Fruit fly (Drosophila melanogaster) whole organism, embryonic: ENCODE measurements around the gene CG32161.

Experiments
- Abd-B ChIP-seq: fragments of 200-800 bp; sonication (Bioruptor generic); optimal IDR thresholded peaks from 2 replicates; lab custom pipeline; 2018; ENCODE audit warnings: missing biosample characterization, mild to moderate bottlenecking, missing genetic modification characterization, moderate library complexity
- Atf6 ChIP-seq: fragments of 200-800 bp; sonication (Bioruptor generic); IDR thresholded peaks from 2 replicates; pipeline ENCODE4 v1.3.6; 2022; ENCODE audit warnings: missing biosample characterization, missing genetic modification characterization
- Bdp1 ChIP-seq: fragments of 200-800 bp; sonication (Bioruptor generic); optimal IDR thresholded peaks from 3 replicates; lab custom pipeline; 2016; ENCODE audit warnings: missing biosample characterization, missing genetic modification characterization
- CG10147 ChIP-seq: fragments of 200-800 bp; sonication (Bioruptor generic); optimal IDR thresholded peaks from 2 replicates; lab custom pipeline; 2019; ENCODE audit warnings: missing biosample characterization, mild to moderate bottlenecking, missing genetic modification characterization, moderate library complexity
- CG10654 ChIP-seq: fragments of 200-800 bp; sonication (Bioruptor generic); optimal IDR thresholded peaks from 2 replicates; lab custom pipeline; 2016; ENCODE audit warnings: missing biosample characterization, missing genetic modification characterization
- CG10979 ChIP-seq: fragments of 200-800 bp; sonication (Bioruptor generic); optimal IDR thresholded peaks from 2 replicates; lab custom pipeline; 2018; ENCODE audit warnings: missing biosample characterization, mild to moderate bottlenecking, missing genetic modification characterization, moderate library complexity
- CG11247 ChIP-seq: fragments of 200-800 bp; sonication (Bioruptor generic); IDR thresholded peaks from 2 replicates; pipeline ENCODE4 v1.3.6; 2022; ENCODE audit warnings: missing biosample characterization, missing genetic modification characterization
- CG11504 ChIP-seq: fragments of 200-800 bp; sonication (Bioruptor generic); optimal IDR thresholded peaks from 3 replicates; lab custom pipeline; 2019; ENCODE audit warnings: missing biosample characterization, mild to moderate bottlenecking, missing genetic modification characterization, moderate library complexity
- CG17359 ChIP-seq: fragments of 200-800 bp; sonication (Bioruptor generic); optimal IDR thresholded peaks from 3 replicates; lab custom pipeline; 2018; ENCODE audit warnings: missing biosample characterization, mild to moderate bottlenecking, missing genetic modification characterization, moderate library complexity
- CG17361 ChIP-seq: fragments of 200-800 bp; sonication (Bioruptor generic); IDR thresholded peaks from 3 replicates; pipeline ENCODE4 v1.3.6; 2022; ENCODE audit warnings: missing biosample characterization, missing genetic modification characterization
- CG2712 ChIP-seq: fragments of 200-800 bp; optimal IDR thresholded peaks from 3 replicates; lab custom pipeline; 2019; ENCODE audit warnings: missing biosample characterization, mild to moderate bottlenecking, missing genetic modification characterization, moderate library complexity
- CG32532 ChIP-seq: fragments of 200-800 bp; sonication (Bioruptor generic); IDR thresholded peaks from 2 replicates; pipeline ENCODE4 v1.3.6; 2022; ENCODE audit warnings: missing biosample characterization, missing genetic modification characterization
- CG3726 ChIP-seq: fragments of 200-800 bp; sonication (Bioruptor generic); IDR thresholded peaks from 3 replicates; pipeline ENCODE4, ENCODE4 v1.3.6; 2022; ENCODE audit warnings: missing biosample characterization, missing genetic modification characterization
- CG6654 ChIP-seq: fragments of 200-800 bp; sonication (Bioruptor generic); optimal IDR thresholded peaks from 2 replicates; lab custom pipeline; 2017; ENCODE audit warnings: missing biosample characterization, mild to moderate bottlenecking, missing genetic modification characterization
- CG6689 ChIP-seq: fragments of 200-800 bp; sonication (Bioruptor generic); IDR thresholded peaks from 2 replicates; pipeline ENCODE4 v1.3.6; 2022; ENCODE audit warnings: missing biosample characterization, missing genetic modification characterization
- Dip3 ChIP-seq: fragments of 200-800 bp; sonication (Bioruptor generic); optimal IDR thresholded peaks from 3 replicates; lab custom pipeline; 2016; ENCODE audit warnings: missing biosample characterization, missing genetic modification characterization
- Dref ChIP-seq: fragments of 200-800 bp; sonication (Bioruptor generic); IDR thresholded peaks from 2 replicates; pipeline ENCODE4 v1.3.6; 2022; ENCODE audit warnings: missing biosample characterization, missing genetic modification characterization
- E2f1 ChIP-seq: fragments of 200-800 bp; sonication (Bioruptor generic); IDR thresholded peaks from 2 replicates; pipeline ENCODE4 v1.3.6; 2022; ENCODE audit warnings: missing biosample characterization, missing genetic modification characterization
- Eip74EF ChIP-seq, 2 experiments: fragments of 200-800 bp in 1 of 2; fragments of >200 bp in 1 of 2; sonication (Bioruptor generic) in 1 of 2; optimal IDR thresholded peaks; 2 replicates each; lab custom pipeline; 2017 to 2019; ENCODE audit warnings: missing biosample characterization in 2 of 2, missing genetic modification characterization in 2 of 2, mild to moderate bottlenecking in 1 of 2, moderate library complexity in 1 of 2
- H2.0 ChIP-seq: fragments of 200-800 bp; sonication (Bioruptor generic); IDR thresholded peaks from 2 replicates; pipeline ENCODE4 v1.3.6; 2022; ENCODE audit warnings: missing biosample characterization, missing genetic modification characterization
- HHEX ChIP-seq: fragments of 200-800 bp; sonication (Bioruptor generic); optimal IDR thresholded peaks from 3 replicates; lab custom pipeline; 2017; ENCODE audit warnings: missing biosample characterization, mild to moderate bottlenecking, missing genetic modification characterization, missing genetic modification reagents
- Hmr ChIP-seq: fragments of 200-800 bp; sonication (Bioruptor generic); optimal IDR thresholded peaks from 3 replicates; lab custom pipeline; 2017; ENCODE audit warnings: mild to moderate bottlenecking, missing biosample characterization, missing genetic modification reagents, missing genetic modification characterization
- Hr51 ChIP-seq, 2 experiments: fragments of 200-800 bp; sonication (Bioruptor generic); optimal IDR thresholded peaks; 2 replicates in 1 of 2; 3 replicates in 1 of 2; lab custom pipeline; 2016 to 2018; ENCODE audit warnings: missing biosample characterization in 2 of 2, missing genetic modification characterization in 2 of 2, mild to moderate bottlenecking in 1 of 2, moderate library complexity in 1 of 2
- Med ChIP-seq: fragments of 200-800 bp; sonication (Bioruptor generic); peaks from one replicate; lab custom pipeline; 2016; ENCODE audit warnings: missing biosample characterization, missing genetic modification characterization, mild to moderate bottlenecking, inconsistent platforms, moderate library complexity
- Nf-YA ChIP-seq: fragments of 200-800 bp; sonication (Bioruptor generic); IDR thresholded peaks from 2 replicates; pipeline ENCODE4 v1.3.6; 2022; ENCODE audit warnings: missing biosample characterization, missing genetic modification characterization
- Taf1 ChIP-seq: fragments of 200-800 bp; sonication (Bioruptor generic); IDR thresholded peaks from 2 replicates; pipeline ENCODE4 v1.3.6; 2022; ENCODE audit warnings: missing biosample characterization, missing genetic modification characterization
- aop ChIP-seq: fragments of 200-800 bp; sonication (Bioruptor generic); IDR thresholded peaks from 2 replicates; pipeline ENCODE4 v1.3.6; 2022; ENCODE audit warnings: missing biosample characterization, missing genetic modification characterization
- bcd ChIP-seq: fragments of 200-800 bp; sonication (Bioruptor generic); optimal IDR thresholded peaks from 2 replicates; lab custom pipeline; 2017; ENCODE audit warnings: missing biosample characterization, mild to moderate bottlenecking, missing genetic modification characterization
- cas ChIP-seq: fragments of 200-800 bp; sonication (Bioruptor generic); IDR thresholded peaks from 2 replicates; pipeline ENCODE4 v1.3.6; 2022; ENCODE audit warnings: missing biosample characterization, missing genetic modification characterization
- cato ChIP-seq: fragments of 200-800 bp; sonication (Bioruptor generic); optimal IDR thresholded peaks from 2 replicates; lab custom pipeline; 2016; ENCODE audit warnings: missing biosample characterization, missing genetic modification characterization, borderline replicate concordance
- chinmo ChIP-seq: fragments of 200-800 bp; sonication (Bioruptor generic); IDR thresholded peaks from 4 replicates; pipeline ENCODE4 v1.3.6; 2022; ENCODE audit warnings: missing biosample characterization, missing genetic modification characterization; ENCODE audit not compliant: partially characterized antibody
- da ChIP-seq: fragments of 200-800 bp; sonication (Bioruptor generic); optimal IDR thresholded peaks from 2 replicates; lab custom pipeline; 2016; ENCODE audit warnings: missing biosample characterization, missing genetic modification characterization
- dati ChIP-seq: fragments of 200-800 bp; sonication (Bioruptor generic); IDR thresholded peaks from 2 replicates; pipeline ENCODE4 v1.3.6; 2022; ENCODE audit warnings: missing biosample characterization, missing genetic modification characterization
- dimm ChIP-seq: fragments of 200-800 bp; sonication (Bioruptor generic); IDR thresholded peaks from 2 replicates; pipeline ENCODE4 v1.3.6; 2022; ENCODE audit warnings: missing biosample characterization, missing genetic modification characterization
- dmrt99B ChIP-seq: fragments of 200-800 bp; sonication (Bioruptor generic); optimal IDR thresholded peaks from 2 replicates; lab custom pipeline; 2018; ENCODE audit warnings: missing biosample characterization, mild to moderate bottlenecking, missing genetic modification characterization, moderate library complexity
- fd96Cb ChIP-seq: fragments of 200-800 bp; sonication (Bioruptor generic); optimal IDR thresholded peaks from 2 replicates; lab custom pipeline; 2018; ENCODE audit warnings: missing biosample characterization, mild to moderate bottlenecking, missing genetic modification characterization, moderate library complexity
- insv ChIP-seq, 2 experiments: fragments of 200-800 bp; sonication (Bioruptor generic); optimal IDR thresholded peaks; 3 replicates each; lab custom pipeline; 2016 to 2018; ENCODE audit warnings: missing biosample characterization in 2 of 2, missing genetic modification characterization in 2 of 2
- nmo ChIP-seq: fragments of 200-800 bp; sonication (Bioruptor generic); optimal IDR thresholded peaks from 2 replicates; lab custom pipeline; 2018; ENCODE audit warnings: missing biosample characterization, mild to moderate bottlenecking, missing genetic modification characterization, moderate library complexity
- phol ChIP-seq: fragments of 200-800 bp; sonication (Bioruptor generic); optimal IDR thresholded peaks from 3 replicates; lab custom pipeline; 2018; ENCODE audit warnings: missing biosample characterization, mild to moderate bottlenecking, missing genetic modification characterization, moderate library complexity
- sens ChIP-seq: fragments of 200-800 bp; sonication (Bioruptor generic); peaks from one replicate; lab custom pipeline; 2016; ENCODE audit warnings: missing biosample characterization, missing genetic modification characterization
- slbo ChIP-seq: fragments of 200-800 bp; sonication (Bioruptor generic); IDR thresholded peaks from 2 replicates; pipeline ENCODE4 v1.3.6; 2022; ENCODE audit warnings: missing biosample characterization, missing genetic modification characterization
- stc ChIP-seq: fragments of 200-800 bp; sonication (Bioruptor generic); IDR thresholded peaks from 2 replicates; pipeline ENCODE4 v1.3.6; 2022; ENCODE audit warnings: missing biosample characterization, missing genetic modification characterization
- tap ChIP-seq: fragments of 200-800 bp; optimal IDR thresholded peaks from 3 replicates; lab custom pipeline; 2019; ENCODE audit warnings: missing biosample characterization, mild to moderate bottlenecking, missing genetic modification characterization, moderate library complexity
- trem ChIP-seq: fragments of 200-800 bp; optimal IDR thresholded peaks from 3 replicates; lab custom pipeline; 2019; ENCODE audit warnings: missing biosample characterization, mild to moderate bottlenecking, missing genetic modification characterization, moderate library complexity

Gene CG32161

dm6 chr3L:16873127-16873543 is 27.1 kb downstream of the CG32161 start (continued):
- peak; percentile 12 for TF ChIP-seq HHEX
- TF ChIP-seq CG10979 = peak; percentile 59
- TF ChIP-seq phol = peak; percentile 69
- peak; percentile 86 for TF ChIP-seq sens
- TF ChIP-seq bcd (GFP tag; lab: Kevin White, UChicago) = peak; percentile 24
- no peak for TF ChIP-seq CG3726 (GFP tag; lab: Robert Waterston, UW)
- peak; percentile 24 for TF ChIP-seq CG10147 (GFP tag; lab: Kevin White, UChicago)
- no peak for TF ChIP-seq stc (GFP tag; lab: Robert Waterston, UW)
- TF ChIP-seq CG6654 (GFP tag; lab: Kevin White, UChicago) = peak; percentile 25
- TF ChIP-seq CG6689 (GFP tag; lab: Robert Waterston, UW) = no peak
- no peak for TF ChIP-seq Hr51 (GFP tag; optimal IDR thresholded peaks at IDR 0.05; lab: Kevin White, UChicago)
- peak; percentile 62 for TF ChIP-seq dmrt99B
- TF ChIP-seq trem = peak; percentile 28
- TF ChIP-seq dati (GFP tag; lab: Robert Waterston, UW) = no peak
- no peak for TF ChIP-seq CG11247
- peak; percentile 13 for TF ChIP-seq Abd-B (GFP tag; lab: Kevin White, UChicago)
- TF ChIP-seq slbo (GFP tag; lab: Robert Waterston, UW) = no peak
- TF ChIP-seq CG2712 (tag; lab: Kevin White, UChicago) = peak; percentile 4
- TF ChIP-seq CG17361 (GFP tag; lab: Robert Waterston, UW) = peak; percentile 14; the same call in 1 of the 3 replicates
- no peak for TF ChIP-seq Dref (GFP tag; lab: Robert Waterston, UW)
- TF ChIP-seq Eip74EF (GFP tag; optimal IDR thresholded peaks at IDR 0.05; lab: Kevin White, UChicago) = peak in 1 of 2 experiments; percentile 20
- peak; percentile 5 for TF ChIP-seq CG10654
- TF ChIP-seq Bdp1 (GFP tag; lab: Kevin White, UChicago) = no peak
- TF ChIP-seq Taf1 (GFP tag; lab: Robert Waterston, UW) = no peak
- TF ChIP-seq H2.0 (GFP tag; lab: Robert Waterston, UW) = no peak
- no peak for TF ChIP-seq cas
- TF ChIP-seq CG17359 (tag; lab: Kevin White, UChicago) = peak; percentile 30
- peak; percentile 53 for TF ChIP-seq fd96Cb (tag; lab: Kevin White, UChicago)
- TF ChIP-seq CG11504 (tag; lab: Kevin White, UChicago) = peak; percentile 52
- TF ChIP-seq nmo (GFP tag; lab: Kevin White, UChicago) = peak; percentile 57
- no peak for TF ChIP-seq CG32532 (GFP tag; lab: Robert Waterston, UW)
- no peak for TF ChIP-seq dimm (GFP tag; lab: Robert Waterston, UW)
- 0 out of 2 replicates have a peak, but pooled peaks have one; percentile 50 for TF ChIP-seq Nf-YA (GFP tag; lab: Robert Waterston, UW)
- TF ChIP-seq cato = no peak
- TF ChIP-seq E2f1 (GFP tag; lab: Robert Waterston, UW) = no peak
- no peak for TF ChIP-seq insv (GFP tag; optimal IDR thresholded peaks at IDR 0.05; lab: Kevin White, UChicago)
- no peak for TF ChIP-seq Dip3 (GFP tag; lab: Kevin White, UChicago)
- TF ChIP-seq tap = peak; percentile 34

DNA sequence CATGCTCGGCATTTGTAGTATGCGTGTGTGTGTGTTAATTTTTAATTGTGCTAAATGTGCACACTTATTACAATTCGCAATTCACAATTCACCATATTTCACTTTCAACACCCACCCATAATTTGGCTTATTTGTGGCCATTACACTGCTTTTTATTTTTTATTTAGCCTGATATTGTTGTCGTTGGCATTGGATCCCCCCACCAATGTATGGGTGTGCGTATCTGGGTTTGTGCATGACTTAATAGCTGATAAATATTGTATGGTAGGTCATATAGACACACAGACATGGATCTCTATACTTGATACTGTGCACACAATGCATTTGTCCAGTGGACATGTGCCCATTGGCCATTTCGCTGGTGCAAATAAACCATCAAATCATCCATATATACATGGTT is 27.7 kb downstream of the CG32161 start:
- TF ChIP-seq Hmr (no peak), chinmo (GFP tag; lab: Robert Waterston, UW) (0 out of 4 replicates have a peak, but pooled peaks have one; percentile 15), slbo (GFP tag; lab: Robert Waterston, UW) (0 out of 2 replicates have a peak, but pooled peaks have one; percentile 5), da (GFP tag; lab: Kevin White, UChicago) (no peak), Med (GFP tag; lab: Kevin White, UChicago) (peak; percentile 15), Atf6 (GFP tag; lab: Robert Waterston, UW) (0 out of 2 replicates have a peak, but pooled peaks have one; percentile 22), aop (GFP tag; lab: Robert Waterston, UW) (no peak)
